Worm (Caenorhabditis elegans) whole organism, L4 larva: ENCODE data around the gene myo-2.

Experiments used
- D1046.2 ChIP-seq: fragments of 200-800 bp; sonication (Bioruptor generic); IDR thresholded peaks from 2 replicates; pipeline ENCODE4 v1.3.6; 2022; ENCODE audit warnings: missing genetic modification characterization, missing compliant biosample characterization
- F49E8.2 ChIP-seq: sonication (generic microtip); optimal IDR thresholded peaks from 2 replicates; lab custom pipeline; 2016; ENCODE audit warnings: missing compliant biosample characterization, mild to moderate bottlenecking, missing genetic modification characterization, borderline replicate concordance
- T20F7.1 ChIP-seq: fragments of 200-800 bp; sonication (Bioruptor generic); optimal IDR thresholded peaks from 2 replicates; lab custom pipeline; 2018; ENCODE audit warnings: mild to moderate bottlenecking, missing genetic modification characterization, missing compliant biosample characterization
- T26A8.4 ChIP-seq: fragments of 200-800 bp; sonication (Bioruptor generic); IDR thresholded peaks from 2 replicates; pipeline ENCODE4 v1.3.6; 2022; ENCODE audit warnings: missing genetic modification characterization, missing compliant biosample characterization
- aha-1 ChIP-seq: fragments of 150-350 bp; peaks from one replicate; lab custom pipeline; 2014; ENCODE audit warnings: missing biosample characterization, missing genetic modification characterization
- ama-1 ChIP-seq: fragments of 150-350 bp; optimal IDR thresholded peaks from 2 replicates; lab custom pipeline; 2014; ENCODE audit warnings: inconsistent platforms, mixed read lengths
- arid-1 ChIP-seq: fragments of 200-800 bp; sonication (Bioruptor generic); conservative IDR thresholded peaks from 2 replicates; pipeline ENCODE4 v1.3.6; 2022; ENCODE audit warnings: missing genetic modification reagents, missing genetic modification characterization, missing compliant biosample characterization
- attf-4 ChIP-seq: sonication (generic microtip); optimal IDR thresholded peaks from 3 replicates; lab custom pipeline; 2017; ENCODE audit warnings: missing biosample characterization, missing genetic modification characterization
- ceh-28 ChIP-seq: fragments of 150-350 bp; optimal IDR thresholded peaks from 2 replicates; lab custom pipeline; 2014; ENCODE audit warnings: missing biosample characterization, missing genetic modification reagents, missing genetic modification characterization
- ceh-32 ChIP-seq: sonication (generic microtip); optimal IDR thresholded peaks from 2 replicates; lab custom pipeline; 2016; ENCODE audit warnings: mild to moderate bottlenecking, missing genetic modification characterization, missing compliant biosample characterization; ENCODE audit not compliant: poor library complexity
- ceh-44 ChIP-seq: fragments of 200-800 bp; sonication (Bioruptor generic); IDR thresholded peaks from 2 replicates; pipeline ENCODE4 v1.3.6; 2022; ENCODE audit warnings: missing genetic modification reagents, missing genetic modification characterization, missing compliant biosample characterization
- ceh-82 ChIP-seq: sonication (generic microtip); optimal IDR thresholded peaks from 2 replicates; lab custom pipeline; 2017; ENCODE audit warnings: missing biosample characterization, missing genetic modification characterization
- cey-2 ChIP-seq: sonication (generic microtip); optimal IDR thresholded peaks from 3 replicates; lab custom pipeline; 2017; ENCODE audit warnings: missing genetic modification characterization, mild to moderate bottlenecking, missing compliant biosample characterization, antibody characterized with exemption, borderline replicate concordance; ENCODE audit not compliant: insufficient read depth
- ctbp-1 ChIP-seq: fragments of 200-800 bp; sonication (Bioruptor generic); IDR thresholded peaks from 2 replicates; pipeline ENCODE4 v1.3.6; 2022; ENCODE audit warnings: missing genetic modification reagents, missing genetic modification characterization, missing compliant biosample characterization
- daf-12 ChIP-seq: fragments of 150-350 bp; optimal IDR thresholded peaks from 2 replicates; lab custom pipeline; 2014; ENCODE audit warnings: missing biosample characterization, missing genetic modification reagents, missing genetic modification characterization
- daf-19 ChIP-seq: fragments of 200-800 bp; sonication (Bioruptor generic); conservative IDR thresholded peaks from 2 replicates; pipeline ENCODE4 v1.3.6; 2022; ENCODE audit warnings: missing genetic modification characterization, missing compliant biosample characterization
- dmd-6 ChIP-seq: fragments of 200-800 bp; sonication (Bioruptor generic); IDR thresholded peaks from 2 replicates; pipeline ENCODE4 v1.3.6; 2022; ENCODE audit warnings: missing genetic modification reagents, missing genetic modification characterization, missing compliant biosample characterization
- duxl-1 ChIP-seq: sonication (generic microtip); optimal IDR thresholded peaks from 2 replicates; lab custom pipeline; 2016; ENCODE audit warnings: mild to moderate bottlenecking, missing genetic modification characterization, moderate library complexity, missing compliant biosample characterization; ENCODE audit not compliant: poor library complexity
- dve-1 ChIP-seq: sonication (generic microtip); optimal IDR thresholded peaks from 2 replicates; lab custom pipeline; 2017; ENCODE audit warnings: antibody characterized with exemption, mild to moderate bottlenecking, missing genetic modification characterization, missing compliant biosample characterization; ENCODE audit not compliant: insufficient read depth
- egl-43 ChIP-seq: fragments of 200-800 bp; sonication (Bioruptor generic); IDR thresholded peaks from 2 replicates; pipeline ENCODE4 v1.3.6; 2022; ENCODE audit warnings: missing genetic modification reagents, missing genetic modification characterization, missing compliant biosample characterization
- fkh-10 ChIP-seq: fragments of 150-350 bp; optimal IDR thresholded peaks from 2 replicates; lab custom pipeline; 2014; ENCODE audit warnings: missing biosample characterization, missing genetic modification reagents, missing genetic modification characterization
- hif-1 ChIP-seq, 2 experiments: sonication (generic microtip); optimal IDR thresholded peaks; 2 replicates each; lab custom pipeline; 2016 to 2017; ENCODE audit warnings: missing compliant biosample characterization in 2 of 2, missing genetic modification characterization in 2 of 2, missing genetic modification reagents in 2 of 2, missing genotype in 2 of 2, mild to moderate bottlenecking in 1 of 2
- hlh-11 ChIP-seq: fragments of 200-800 bp; sonication (Bioruptor generic); optimal IDR thresholded peaks from 2 replicates; lab custom pipeline; 2018; ENCODE audit warnings: mild to moderate bottlenecking, missing genetic modification characterization, missing compliant biosample characterization
- hlh-30 ChIP-seq: sonication (generic microtip); optimal IDR thresholded peaks from 2 replicates; lab custom pipeline; 2017; ENCODE audit warnings: antibody characterized with exemption, mild to moderate bottlenecking, missing genetic modification characterization, missing compliant biosample characterization; ENCODE audit not compliant: insufficient read depth
- jun-1 ChIP-seq: fragments of 150-350 bp; optimal IDR thresholded peaks from 2 replicates; lab custom pipeline; 2014; ENCODE audit warnings: missing biosample characterization, missing genetic modification reagents, missing genetic modification characterization
- lin-13 ChIP-seq: fragments of 150-350 bp; optimal IDR thresholded peaks from 2 replicates; lab custom pipeline; 2014; ENCODE audit warnings: missing biosample characterization, missing genetic modification reagents, missing genetic modification characterization
- lin-39 ChIP-seq: fragments of 150-350 bp; optimal IDR thresholded peaks from 2 replicates; lab custom pipeline; 2014; ENCODE audit warnings: missing biosample characterization, missing genetic modification reagents, missing genetic modification characterization
- lsy-2 ChIP-seq, 2 experiments: fragments of 150-350 bp in 1 of 2; sonication (generic microtip) in 1 of 2; optimal IDR thresholded peaks; 2 replicates each; lab custom pipeline; 2014 to 2017; ENCODE audit warnings: missing biosample characterization in 2 of 2, missing genetic modification characterization in 2 of 2
- madf-9 ChIP-seq: fragments of 200-800 bp; sonication (Bioruptor generic); conservative IDR thresholded peaks from 2 replicates; pipeline ENCODE4 v1.3.6; 2022; ENCODE audit warnings: missing genetic modification reagents, missing genetic modification characterization, missing compliant biosample characterization
- mdl-1 ChIP-seq, 2 experiments: fragments of 150-350 bp in 1 of 2; sonication (generic microtip) in 1 of 2; optimal IDR thresholded peaks; 2 replicates each; lab custom pipeline; 2014 to 2017; ENCODE audit warnings: missing biosample characterization in 2 of 2, missing genetic modification characterization in 2 of 2
- nhr-10 ChIP-seq: fragments of 150-350 bp; optimal IDR thresholded peaks from 2 replicates; lab custom pipeline; 2014; ENCODE audit warnings: missing biosample characterization, missing genetic modification characterization
- nhr-237 ChIP-seq: sonication (generic microtip); optimal IDR thresholded peaks from 2 replicates; lab custom pipeline; 2017; ENCODE audit warnings: missing biosample characterization, missing genetic modification characterization
- nhr-6 ChIP-seq: fragments of 150-350 bp; optimal IDR thresholded peaks from 2 replicates; lab custom pipeline; 2014; ENCODE audit warnings: missing biosample characterization, missing genetic modification characterization
- nhr-77 ChIP-seq: fragments of 150-350 bp; optimal IDR thresholded peaks from 2 replicates; lab custom pipeline; 2014; ENCODE audit warnings: missing biosample characterization, missing genetic modification characterization
- saeg-2 ChIP-seq: fragments of 200-800 bp; sonication (Bioruptor generic); IDR thresholded peaks from 2 replicates; pipeline ENCODE4 v1.3.6; 2022; ENCODE audit warnings: missing genetic modification reagents, missing genetic modification characterization, missing compliant biosample characterization
- spr-3 ChIP-seq: fragments of 200-800 bp; sonication (Bioruptor generic); optimal IDR thresholded peaks from 2 replicates; lab custom pipeline; 2018; ENCODE audit warnings: mild to moderate bottlenecking, missing genetic modification characterization, missing compliant biosample characterization
- tag-97 ChIP-seq: fragments of 200-800 bp; sonication (Bioruptor generic); IDR thresholded peaks from 2 replicates; pipeline ENCODE4 v1.3.6; 2022; ENCODE audit warnings: missing genetic modification characterization, missing compliant biosample characterization
- unc-39 ChIP-seq: sonication (generic microtip); optimal IDR thresholded peaks from 2 replicates; lab custom pipeline; 2017; ENCODE audit warnings: missing biosample characterization, missing genetic modification characterization
- unc-62 ChIP-seq, 3 experiments: fragments of 150-350 bp in 1 of 3; sonication (generic microtip); optimal IDR thresholded peaks in 2 of 3; peaks in 1 of 3; 1 replicate in 1 of 3; 2 replicates in 2 of 3; lab custom pipeline; 2014 to 2017; ENCODE audit warnings: missing biosample characterization in 3 of 3, missing genetic modification characterization in 3 of 3, missing genetic modification reagents in 3 of 3, missing genotype in 1 of 3
- vab-7 ChIP-seq: fragments of 200-800 bp; sonication (Bioruptor generic); IDR thresholded peaks from 2 replicates; pipeline ENCODE4 v1.3.6; 2022; ENCODE audit warnings: missing genetic modification reagents, missing genetic modification characterization, missing compliant biosample characterization
- zag-1 ChIP-seq: fragments of 150-350 bp; optimal IDR thresholded peaks from 2 replicates; lab custom pipeline; 2014; ENCODE audit warnings: missing biosample characterization, missing genetic modification characterization
- zfp-2 ChIP-seq: sonication (generic microtip); optimal IDR thresholded peaks from 2 replicates; lab custom pipeline; 2016; ENCODE audit warnings: mild to moderate bottlenecking, missing genetic modification characterization, missing compliant biosample characterization
- zip-2 ChIP-seq: fragments of 150-350 bp; optimal IDR thresholded peaks from 2 replicates; lab custom pipeline; 2014; ENCODE audit warnings: missing biosample characterization, missing genetic modification characterization
- ztf-11 ChIP-seq: fragments of 150-350 bp; optimal IDR thresholded peaks from 2 replicates; lab custom pipeline; 2014; ENCODE audit warnings: missing biosample characterization, missing genetic modification characterization

Gene myo-2

ce11 chrX:12512472-12513137, 44.7 kb downstream of the myo-2 start:
- TF ChIP-seq zag-1 (no peak), aha-1 (peak; percentile 55), unc-39 (tag; lab: Kevin White, UChicago) (no peak), unc-62 (GFP tag; optimal IDR thresholded peaks at IDR 0.05 in 1 of 2; lab: Kevin White, UChicago) (no peak), unc-62 (tag; optimal IDR thresholded peaks at IDR 0.05; lab: Kevin White, UChicago) (no peak), spr-3 (GFP tag; lab: Kevin White, UChicago) (no peak)

- TF ChIP-seq aha-1, result peak; percentile 18
- no peak for TF ChIP-seq cey-2 (tag; lab: Kevin White, UChicago)
- 0 out of 2 replicates have a peak, but pooled peaks have one; percentile 23 for TF ChIP-seq ctbp-1
- peak in 1 of 2 experiments; percentile 9 for TF ChIP-seq lsy-2 (tag; optimal IDR thresholded peaks at IDR 0.05; lab: Kevin White, UChicago)
- TF ChIP-seq ceh-28 (tag; lab: Kevin White, UChicago), result no peak
- TF ChIP-seq ceh-82 (tag; lab: Kevin White, UChicago), result no peak
- no peak for TF ChIP-seq unc-62 (GFP tag; optimal IDR thresholded peaks at IDR 0.05 in 1 of 2; lab: Kevin White, UChicago)
- no peak for TF ChIP-seq unc-62 (tag; optimal IDR thresholded peaks at IDR 0.05; lab: Kevin White, UChicago)
- TF ChIP-seq daf-19 (GFP tag; lab: Robert Waterston, UW), result no peak
- TF ChIP-seq hlh-30, result no peak
- no peak for TF ChIP-seq arid-1 (GFP tag; lab: Robert Waterston, UW)
- no peak for TF ChIP-seq F49E8.2 (tag; lab: Kevin White, UChicago)
- TF ChIP-seq, all 104 proteins: peak for 3
Observed at ce11 chrX:12513415-12513814, 45.6 kb downstream of the myo-2 start.

- no peak for TF ChIP-seq jun-1 (tag; lab: Kevin White, UChicago)
- TF ChIP-seq dmd-6, result no peak
- no peak for TF ChIP-seq saeg-2 (GFP tag; lab: Robert Waterston, UW)
- TF ChIP-seq daf-12 (tag; lab: Kevin White, UChicago), result no peak
- no peak for TF ChIP-seq zip-2 (tag; lab: Kevin White, UChicago)
- no peak for TF ChIP-seq tag-97
- TF ChIP-seq hlh-11, result peak; percentile 31
- TF ChIP-seq vab-7 (GFP tag; lab: Robert Waterston, UW), result no peak
- no peak for TF ChIP-seq duxl-1 (tag; lab: Kevin White, UChicago)
- no peak for TF ChIP-seq T20F7.1 (GFP tag; lab: Kevin White, UChicago)
- TF ChIP-seq ceh-44, result no peak
- TF ChIP-seq ztf-11, result no peak
- TF ChIP-seq lin-13 (GFP tag; lab: Kevin White, UChicago), result no peak
- TF ChIP-seq lin-39, result no peak
- no peak for TF ChIP-seq F49E8.2 (tag; lab: Kevin White, UChicago)
- no peak for TF ChIP-seq attf-4 (tag; lab: Kevin White, UChicago)
- no peak for TF ChIP-seq ceh-32 (tag; lab: Kevin White, UChicago)
- TF ChIP-seq zfp-2 (tag; lab: Kevin White, UChicago), result no peak
- TF ChIP-seq mdl-1 (tag; optimal IDR thresholded peaks at IDR 0.05; lab: Kevin White, UChicago), result no peak
- TF ChIP-seq D1046.2, result no peak
- peak; percentile 32 for TF ChIP-seq nhr-6 (tag; lab: Kevin White, UChicago)
- no peak for TF ChIP-seq hif-1 (tag; optimal IDR thresholded peaks at IDR 0.05; lab: Kevin White, UChicago)
- TF ChIP-seq madf-9 (GFP tag; lab: Robert Waterston, UW), result no peak
- TF ChIP-seq ama-1 (lab: Kevin White, UChicago), result peak; percentile 35
- no peak for TF ChIP-seq nhr-10 (tag; lab: Kevin White, UChicago)
- TF ChIP-seq T26A8.4 (GFP tag; lab: Robert Waterston, UW), result no peak
- TF ChIP-seq egl-43 (GFP tag; lab: Robert Waterston, UW), result no peak
- TF ChIP-seq nhr-237 (tag; lab: Kevin White, UChicago), result no peak
- TF ChIP-seq fkh-10 (GFP tag; lab: Kevin White, UChicago), result no peak
- TF ChIP-seq dve-1, result no peak
- TF ChIP-seq nhr-77, result no peak
Observed at ce11 chrX:12515596-12516481, 48.0 kb downstream of the myo-2 start.
